Fruit fly (Drosophila melanogaster) whole organism, pupa: ENCODE measurements around the gene CG9747.

Experiments
- CG13204 ChIP-seq: fragments of 200-800 bp; sonication (Bioruptor generic); optimal IDR thresholded peaks from 2 replicates; lab custom pipeline; 2018; ENCODE audit warnings: missing biosample characterization, mild to moderate bottlenecking, missing genetic modification characterization, moderate library complexity
- CG32121 ChIP-seq: fragments of 200-800 bp; sonication (Bioruptor generic); IDR thresholded peaks from 2 replicates; pipeline ENCODE4 v1.3.6; 2022; ENCODE audit warnings: missing biosample characterization, missing genetic modification characterization
- EcR ChIP-seq: fragments of 200-800 bp; sonication (Bioruptor generic); optimal IDR thresholded peaks from 3 replicates; lab custom pipeline; 2019; ENCODE audit warnings: missing biosample characterization, missing genetic modification characterization, mild to moderate bottlenecking, moderate library complexity, missing genetic modification reagents
- Ets98B ChIP-seq: fragments of 200-800 bp; sonication (Bioruptor generic); IDR thresholded peaks from 2 replicates; pipeline ENCODE4 v1.3.6; 2022; ENCODE audit warnings: missing biosample characterization, missing genetic modification characterization
- rn ChIP-seq: fragments of 200-800 bp; sonication (Bioruptor generic); IDR thresholded peaks from 2 replicates; pipeline ENCODE4 v1.3.6; 2022; ENCODE audit warnings: missing biosample characterization, missing genetic modification characterization

dm6 chr3R:30163228-30163627 lies 27.8 kb downstream of the CG9747 start:
- TF ChIP-seq Ets98B (GFP tag; lab: Robert Waterston, UW) (peak; percentile 32; the same call in 1 of the 2 replicates), rn (no peak), CG32121 (GFP tag; lab: Robert Waterston, UW) (no peak), EcR (GFP tag; lab: Kevin White, UChicago) (no peak), CG13204 (GFP tag; lab: Kevin White, UChicago) (no peak)
